Fruit fly (Drosophila melanogaster) whole organism, adult: ENCODE results near the gene CG32037.

Source experiments
- CG12768 ChIP-seq: fragments of 200-800 bp; sonication (Bioruptor generic); optimal IDR thresholded peaks from 2 replicates; lab custom pipeline; 2017; ENCODE audit warnings: missing biosample characterization, missing genetic modification characterization, mild to moderate bottlenecking, moderate library complexity, missing genetic modification reagents
- CG14711 ChIP-seq: fragments of 200-800 bp; sonication (Bioruptor generic); optimal IDR thresholded peaks from 2 replicates; lab custom pipeline; 2018; ENCODE audit warnings: missing biosample characterization, mild to moderate bottlenecking, missing genetic modification characterization, moderate library complexity
- CG33017 ChIP-seq: fragments of 200-800 bp; sonication (Bioruptor generic); optimal IDR thresholded peaks from 2 replicates; lab custom pipeline; 2018; ENCODE audit warnings: missing biosample characterization, mild to moderate bottlenecking, missing genetic modification characterization, moderate library complexity
- CG5204 ChIP-seq: fragments of 200-800 bp; sonication (Bioruptor generic); optimal IDR thresholded peaks from 2 replicates; lab custom pipeline; 2016; ENCODE audit warnings: missing biosample characterization, missing genetic modification characterization
- CG7101 ChIP-seq: fragments of 200-800 bp; sonication (Bioruptor generic); optimal IDR thresholded peaks from 2 replicates; lab custom pipeline; 2018; ENCODE audit warnings: missing biosample characterization, mild to moderate bottlenecking, missing genetic modification characterization, moderate library complexity
- Clk ChIP-seq: fragments of 200-800 bp; sonication (Bioruptor generic); optimal IDR thresholded peaks from 2 replicates; lab custom pipeline; 2017; ENCODE audit warnings: missing biosample characterization, missing genetic modification characterization
- Crg-1 ChIP-seq: fragments of 200-800 bp; sonication (Bioruptor generic); optimal IDR thresholded peaks from 2 replicates; lab custom pipeline; 2016; ENCODE audit warnings: missing biosample characterization, missing genetic modification characterization
- Mnt ChIP-seq: fragments of 200-800 bp; sonication (Bioruptor generic); optimal IDR thresholded peaks from 2 replicates; lab custom pipeline; 2016; ENCODE audit warnings: missing biosample characterization, mild to moderate bottlenecking, missing genetic modification characterization
- bab1 ChIP-seq: fragments of 200-800 bp; sonication (Bioruptor generic); optimal IDR thresholded peaks from 3 replicates; lab custom pipeline; 2019; ENCODE audit warnings: missing biosample characterization, mild to moderate bottlenecking, missing genetic modification characterization, moderate library complexity
- cic ChIP-seq: fragments of 200-800 bp; sonication (Bioruptor generic); optimal IDR thresholded peaks from 2 replicates; lab custom pipeline; 2017; ENCODE audit warnings: missing biosample characterization, mild to moderate bottlenecking, missing genetic modification characterization, moderate library complexity
- kay ChIP-seq: fragments of 200-800 bp; sonication (Bioruptor generic); peaks from one replicate; lab custom pipeline; 2016; ENCODE audit warnings: missing biosample characterization, missing genetic modification characterization, borderline replicate concordance
- ovo ChIP-seq: fragments of 200-800 bp; sonication (Bioruptor generic); optimal IDR thresholded peaks from 2 replicates; lab custom pipeline; 2016; ENCODE audit warnings: missing biosample characterization, missing genetic modification characterization
- pad ChIP-seq: fragments of 200-800 bp; sonication (Bioruptor generic); optimal IDR thresholded peaks from 3 replicates; lab custom pipeline; 2017; ENCODE audit warnings: missing biosample characterization, missing genetic modification characterization, mild to moderate bottlenecking, moderate library complexity, missing genetic modification reagents
- toe ChIP-seq: fragments of 200-800 bp; sonication (Bioruptor generic); optimal IDR thresholded peaks from 2 replicates; lab custom pipeline; 2016; ENCODE audit warnings: missing biosample characterization, missing genetic modification characterization

- TF ChIP-seq Mnt (peak; percentile 13), pad (GFP tag; lab: Kevin White, UChicago) (no peak), toe (GFP tag; lab: Kevin White, UChicago) (no peak), kay (GFP tag; lab: Kevin White, UChicago) (peak; percentile 59), ovo (no peak), bab1 (GFP tag; lab: Kevin White, UChicago) (no peak), cic (GFP tag; lab: Kevin White, UChicago) (no peak), CG7101 (tag; lab: Kevin White, UChicago) (peak; percentile 9), CG14711 (no peak), CG12768 (GFP tag; lab: Kevin White, UChicago) (no peak), Clk (GFP tag; lab: Kevin White, UChicago) (no peak), Crg-1 (GFP tag; lab: Kevin White, UChicago) (no peak), CG33017 (peak; percentile 32), CG5204 (GFP tag; lab: Kevin White, UChicago) (no peak)
Measured at dm6 chr3L:9503552-9504317, 11.7 kb upstream of the CG32037 start.
